Worm (Caenorhabditis elegans): Measurements from ENCODE around the gene best-1.
"Not testable (repeated sequence)": the region's sequence is repeated elsewhere in the genome, so short reads cannot be mapped to it uniquely, and the experiment has no call there.

ce11 chrIV:13140792-13141191 lies 31.2 kb upstream of the best-1 start:
- TF ChIP-seq ref-1 (GFP tag; conservative IDR thresholded peaks at IDR 0.05) (peak; percentile 43; the same call in 1 of the 2 replicates), flt-1 (GFP tag; IDR thresholded peaks at IDR 0.05) (peak; percentile 54)
- not testable (repeated sequence) for TF ChIP-seq cog-1 (tag; optimal IDR thresholded peaks at IDR 0.05)
